Worm (Caenorhabditis elegans) whole organism, L3 larva: ENCODE results near the gene taf-12.

Experiments used
- R02D3.7 ChIP-seq: fragments of 150-350 bp; optimal IDR thresholded peaks from 2 replicates; lab custom pipeline; 2014; ENCODE audit warnings: missing biosample characterization, missing genetic modification characterization
- ZK546.5 ChIP-seq: sonication (generic microtip); optimal IDR thresholded peaks from 2 replicates; lab custom pipeline; 2017; ENCODE audit warnings: missing biosample characterization, missing genetic modification characterization
- aly-2 ChIP-seq: fragments of 150-350 bp; optimal IDR thresholded peaks from 2 replicates; lab custom pipeline; 2014; ENCODE audit warnings: missing biosample characterization, missing genetic modification characterization
- ceh-16 ChIP-seq: sonication (generic microtip); optimal IDR thresholded peaks from 2 replicates; lab custom pipeline; 2017; ENCODE audit warnings: missing biosample characterization, missing genetic modification characterization
- ceh-28 ChIP-seq: fragments of 150-350 bp; optimal IDR thresholded peaks from 2 replicates; lab custom pipeline; 2014; ENCODE audit warnings: missing biosample characterization, missing genetic modification reagents, missing genetic modification characterization
- ceh-82 ChIP-seq: fragments of 150-350 bp; optimal IDR thresholded peaks from 2 replicates; lab custom pipeline; 2014; ENCODE audit warnings: missing biosample characterization, missing genetic modification characterization
- ceh-9 ChIP-seq: sonication (generic microtip); optimal IDR thresholded peaks from 2 replicates; lab custom pipeline; 2018; ENCODE audit warnings: missing biosample characterization, missing genetic modification characterization
- daf-12 ChIP-seq: fragments of 150-350 bp; optimal IDR thresholded peaks from 2 replicates; lab custom pipeline; 2014; ENCODE audit warnings: missing biosample characterization, missing genetic modification reagents, missing genetic modification characterization
- egl-27 ChIP-seq: sonication (generic microtip); optimal IDR thresholded peaks from 4 replicates; lab custom pipeline; 2017; ENCODE audit warnings: missing biosample characterization, missing genetic modification reagents, missing genetic modification characterization
- egl-5 ChIP-seq: fragments of 150-350 bp; optimal IDR thresholded peaks from 2 replicates; lab custom pipeline; 2017; ENCODE audit warnings: missing biosample characterization, missing genetic modification reagents, missing genetic modification characterization, inconsistent platforms
- elt-1 ChIP-seq: fragments of 150-350 bp; optimal IDR thresholded peaks from 2 replicates; lab custom pipeline; 2014; ENCODE audit warnings: missing biosample characterization, missing genetic modification characterization
- elt-2 ChIP-seq: sonication (generic microtip); optimal IDR thresholded peaks from 2 replicates; lab custom pipeline; 2016; ENCODE audit warnings: missing genetic modification reagents, mild to moderate bottlenecking, missing genetic modification characterization, missing compliant biosample characterization
- elt-3 ChIP-seq, 3 experiments: fragments of 150-350 bp in 1 of 3; sonication (generic microtip) in 2 of 3; optimal IDR thresholded peaks; 2 replicates in 2 of 3; 4 replicates in 1 of 3; lab custom pipeline; 2014 to 2017; ENCODE audit warnings: missing biosample characterization in 3 of 3, missing genetic modification characterization in 3 of 3
- fkh-10 ChIP-seq: sonication (generic microtip); optimal IDR thresholded peaks from 2 replicates; lab custom pipeline; 2017; ENCODE audit warnings: missing biosample characterization, missing genetic modification reagents, missing genetic modification characterization
- fkh-2 ChIP-seq: fragments of 150-350 bp; optimal IDR thresholded peaks from 2 replicates; lab custom pipeline; 2014; ENCODE audit warnings: missing biosample characterization, missing genetic modification reagents, missing genetic modification characterization
- fos-1 ChIP-seq: fragments of 150-350 bp; optimal IDR thresholded peaks from 2 replicates; lab custom pipeline; 2014; ENCODE audit warnings: missing biosample characterization, missing genetic modification characterization
- hmg-11 ChIP-seq: sonication (generic microtip); optimal IDR thresholded peaks from 2 replicates; lab custom pipeline; 2016; ENCODE audit warnings: missing genetic modification characterization, missing compliant biosample characterization
- jun-1 ChIP-seq: fragments of 150-350 bp; optimal IDR thresholded peaks from 2 replicates; lab custom pipeline; 2014; ENCODE audit warnings: missing biosample characterization, missing genetic modification reagents, missing genetic modification characterization
- lin-15B ChIP-seq: fragments of 150-350 bp; optimal IDR thresholded peaks from 2 replicates; lab custom pipeline; 2014; ENCODE audit warnings: missing biosample characterization, missing genetic modification characterization
- lin-39 ChIP-seq: fragments of 150-350 bp; optimal IDR thresholded peaks from 2 replicates; lab custom pipeline; 2018; ENCODE audit warnings: missing biosample characterization, missing genetic modification reagents, missing genetic modification characterization
- lsy-12 ChIP-seq: sonication (generic microtip); optimal IDR thresholded peaks from 2 replicates; lab custom pipeline; 2016; ENCODE audit warnings: mild to moderate bottlenecking, missing genetic modification characterization, missing compliant biosample characterization
- mdl-1 ChIP-seq: fragments of 150-350 bp; optimal IDR thresholded peaks from 2 replicates; lab custom pipeline; 2014; ENCODE audit warnings: missing biosample characterization, missing genetic modification characterization
- mml-1 ChIP-seq: fragments of 150-350 bp; sonication (generic microtip); optimal IDR thresholded peaks from 3 replicates; lab custom pipeline; 2014; ENCODE audit warnings: missing biosample characterization, missing genetic modification characterization
- nfya-1 ChIP-seq: sonication (generic microtip); optimal IDR thresholded peaks from 2 replicates; lab custom pipeline; 2017; ENCODE audit warnings: missing genetic modification characterization, mild to moderate bottlenecking, missing compliant biosample characterization, antibody characterized with exemption, moderate library complexity; ENCODE audit not compliant: insufficient read depth
- nhr-11 ChIP-seq: fragments of 150-350 bp; optimal IDR thresholded peaks from 2 replicates; lab custom pipeline; 2014; ENCODE audit warnings: missing biosample characterization, missing genetic modification characterization
- nhr-12 ChIP-seq: fragments of 150-350 bp; optimal IDR thresholded peaks from 2 replicates; lab custom pipeline; 2014; ENCODE audit warnings: missing biosample characterization, missing genetic modification characterization
- nhr-23 ChIP-seq: fragments of 150-350 bp; optimal IDR thresholded peaks from 2 replicates; lab custom pipeline; 2014; ENCODE audit warnings: missing biosample characterization, missing genetic modification reagents, missing genetic modification characterization
- nhr-237 ChIP-seq: fragments of 150-350 bp; optimal IDR thresholded peaks from 2 replicates; lab custom pipeline; 2014; ENCODE audit warnings: missing biosample characterization, missing genetic modification characterization
- nhr-25 ChIP-seq: sonication (generic microtip); optimal IDR thresholded peaks from 2 replicates; lab custom pipeline; 2017; ENCODE audit warnings: missing biosample characterization, missing genetic modification characterization
- nhr-43 ChIP-seq: sonication (generic microtip); optimal IDR thresholded peaks from 2 replicates; lab custom pipeline; 2016; ENCODE audit warnings: mild to moderate bottlenecking, missing genetic modification characterization, missing compliant biosample characterization; ENCODE audit not compliant: poor library complexity, severe bottlenecking
- nhr-67 ChIP-seq: fragments of 150-350 bp; optimal IDR thresholded peaks from 2 replicates; lab custom pipeline; 2014; ENCODE audit warnings: missing biosample characterization, missing genetic modification characterization
- nhr-76 ChIP-seq: fragments of 150-350 bp; sonication (generic microtip); optimal IDR thresholded peaks from 5 replicates; lab custom pipeline; 2014; ENCODE audit warnings: missing biosample characterization, missing genetic modification characterization
- nhr-77 ChIP-seq: fragments of 150-350 bp; optimal IDR thresholded peaks from 2 replicates; lab custom pipeline; 2014; ENCODE audit warnings: missing biosample characterization, missing genetic modification characterization
- pha-4 ChIP-seq: fragments of 150-350 bp; optimal IDR thresholded peaks from 2 replicates; lab custom pipeline; 2014; ENCODE audit warnings: missing biosample characterization, missing genetic modification reagents, missing genetic modification characterization
- pqm-1 ChIP-seq: fragments of 150-350 bp; optimal IDR thresholded peaks from 2 replicates; lab custom pipeline; 2017; ENCODE audit warnings: missing biosample characterization, missing genetic modification characterization, inconsistent platforms
- snpc-4 ChIP-seq: fragments of 150-350 bp; optimal IDR thresholded peaks from 2 replicates; lab custom pipeline; 2014; ENCODE audit warnings: missing biosample characterization, missing genetic modification characterization
- tbx-2 ChIP-seq: sonication (generic microtip); optimal IDR thresholded peaks from 2 replicates; lab custom pipeline; 2016; ENCODE audit warnings: mild to moderate bottlenecking, missing genetic modification characterization, missing compliant biosample characterization
- unc-39 ChIP-seq: sonication (generic microtip); optimal IDR thresholded peaks from 4 replicates; lab custom pipeline; 2017; ENCODE audit warnings: missing biosample characterization, missing genetic modification characterization
- zag-1 ChIP-seq: fragments of 150-350 bp; optimal IDR thresholded peaks from 2 replicates; lab custom pipeline; 2014; ENCODE audit warnings: missing biosample characterization, missing genetic modification characterization
- ztf-11 ChIP-seq: fragments of 150-350 bp; optimal IDR thresholded peaks from 2 replicates; lab custom pipeline; 2014; ENCODE audit warnings: missing biosample characterization, missing genetic modification characterization

taf-12 gene

ce11 chrIII:11848317-11848716, 20.8 kb downstream of the taf-12 start:
- no peak for TF ChIP-seq aly-2 (tag; lab: Kevin White, UChicago)
- TF ChIP-seq egl-27 = no peak
- TF ChIP-seq lsy-12 (tag; lab: Kevin White, UChicago) = no peak
- no peak for TF ChIP-seq zag-1
- TF ChIP-seq jun-1 = no peak
- no peak for TF ChIP-seq nhr-76 (tag; lab: Kevin White, UChicago)
- TF ChIP-seq nhr-43 (tag; lab: Kevin White, UChicago) = no peak
- no peak for TF ChIP-seq nhr-77 (tag; lab: Kevin White, UChicago)
- no peak for TF ChIP-seq snpc-4
- no peak for TF ChIP-seq tbx-2 (tag; lab: Kevin White, UChicago)
- TF ChIP-seq nhr-25 (tag; lab: Kevin White, UChicago) = no peak
- TF ChIP-seq ZK546.5 (tag; lab: Kevin White, UChicago) = no peak
- TF ChIP-seq lin-15B (tag; lab: Kevin White, UChicago) = no peak
- TF ChIP-seq ceh-28 (tag; lab: Kevin White, UChicago) = no peak
- TF ChIP-seq fos-1 = no peak
- TF ChIP-seq nhr-23 (tag; lab: Kevin White, UChicago) = no peak
- TF ChIP-seq nhr-12 (tag; lab: Kevin White, UChicago) = no peak

DNA sequence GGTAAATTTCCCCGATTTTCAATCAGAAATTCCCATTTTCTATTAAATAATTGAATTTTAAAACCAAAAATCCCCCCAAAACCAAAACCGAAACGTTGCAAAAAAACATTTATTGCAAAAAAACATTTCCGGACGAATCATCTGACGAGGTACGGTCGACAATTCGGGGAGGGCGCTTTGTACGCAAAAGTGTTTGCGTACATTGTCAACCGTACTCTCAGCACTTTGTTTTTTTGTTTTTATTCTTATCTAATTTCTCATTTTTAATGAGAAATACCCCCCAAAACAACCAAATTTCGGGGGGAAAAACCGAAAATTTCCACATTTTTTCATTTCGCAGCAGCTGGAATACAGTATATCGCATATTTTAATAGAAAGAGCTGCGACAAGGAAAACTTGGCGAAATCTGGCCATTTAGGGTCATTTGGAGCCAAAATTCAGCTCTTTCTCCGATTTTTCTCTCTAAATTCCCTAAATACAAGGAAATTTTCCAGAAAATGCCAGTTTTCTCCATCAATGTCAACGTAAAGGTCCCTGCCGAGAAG, 21.4 kb downstream of the taf-12 start, which contains the start of gene mif-1:
Gene mif-1, plus strand, starts transcription at position 495 of the 545 bp plus-strand sequence.
- TF ChIP-seq hmg-11 (tag; lab: Kevin White, UChicago) (peak; percentile 33), lsy-12 (tag; lab: Kevin White, UChicago) (no peak), lin-39 (peak; percentile 64), nhr-67 (tag; lab: Kevin White, UChicago) (no peak), elt-2 (tag; lab: Kevin White, UChicago) (peak; percentile 9), nhr-77 (tag; lab: Kevin White, UChicago) (no peak), nfya-1 (tag; lab: Kevin White, UChicago) (peak; percentile 97), pha-4 (peak; percentile 69), egl-5 (peak; percentile 59), ceh-9 (tag; lab: Kevin White, UChicago) (no peak), ceh-16 (no peak), lin-15B (tag; lab: Kevin White, UChicago) (peak; percentile 66)

DNA sequence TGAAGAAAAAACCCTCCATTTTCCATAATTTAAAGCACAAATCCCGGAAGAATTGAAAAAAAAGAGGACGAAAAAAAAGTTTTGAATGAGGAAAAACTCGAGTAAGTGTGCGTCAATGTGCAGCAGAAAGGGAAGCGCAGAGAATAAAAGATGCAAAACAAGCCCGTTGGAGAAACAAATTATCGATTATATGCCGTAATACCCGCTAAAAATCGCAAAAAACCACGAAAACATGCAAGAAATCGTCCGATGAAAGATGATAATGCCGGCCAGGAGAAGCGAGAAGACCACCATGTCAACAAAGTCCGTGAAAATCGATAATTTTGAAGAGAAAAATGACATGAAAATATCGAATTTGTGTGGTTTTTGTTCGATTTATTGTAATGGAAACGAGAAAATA, 22.1 kb downstream of the taf-12 start:
- TF ChIP-seq snpc-4 = no peak
- TF ChIP-seq elt-3 (tag; optimal IDR thresholded peaks at IDR 0.05; lab: Kevin White, UChicago) = no peak
- peak; percentile 61 for TF ChIP-seq ceh-28 (tag; lab: Kevin White, UChicago)
- no peak for TF ChIP-seq elt-2 (tag; lab: Kevin White, UChicago)
- TF ChIP-seq nfya-1 (tag; lab: Kevin White, UChicago) = peak; percentile 45

- no peak for TF ChIP-seq nhr-11 (tag; lab: Kevin White, UChicago)
- TF ChIP-seq zag-1 = no peak
- no peak for TF ChIP-seq daf-12 (tag; lab: Kevin White, UChicago)
- no peak for TF ChIP-seq hmg-11 (tag; lab: Kevin White, UChicago)
- no peak for TF ChIP-seq nfya-1 (tag; lab: Kevin White, UChicago)
- TF ChIP-seq fos-1 = no peak
- no peak for TF ChIP-seq pha-4
- TF ChIP-seq ceh-82 (tag; lab: Kevin White, UChicago) = no peak
- TF ChIP-seq elt-1 (tag; lab: Kevin White, UChicago) = no peak
- TF ChIP-seq nhr-77 (tag; lab: Kevin White, UChicago) = no peak
- TF ChIP-seq ztf-11 = no peak
- no peak for TF ChIP-seq ZK546.5 (tag; lab: Kevin White, UChicago)
These were observed 22.7 kb downstream of the taf-12 start, which contains the start of gene ntl-3 for ce11 chrIII:11846365-11846764. ntl-3 (minus strand) TSS chrIII:11846465.

DNA sequence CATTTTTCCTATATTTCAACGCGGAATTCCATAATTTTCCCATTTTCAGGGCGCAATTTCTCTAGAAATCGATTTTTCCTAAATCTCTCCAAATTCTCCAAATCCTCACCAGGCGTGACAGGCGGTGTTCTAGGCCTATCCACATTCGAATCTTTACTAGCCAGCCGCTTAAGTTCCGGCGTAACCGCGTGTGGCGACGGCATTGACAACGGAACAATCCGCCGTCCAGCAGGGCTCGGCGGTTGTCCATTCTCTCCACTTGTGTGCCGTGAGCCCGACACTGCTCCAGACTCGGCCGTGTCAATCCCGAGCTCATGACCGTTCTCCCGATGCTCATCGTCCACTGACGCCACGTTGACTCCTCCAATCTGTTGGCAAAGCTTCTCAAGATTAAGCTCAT, 26.1 kb downstream of the taf-12 start:
- no peak for TF ChIP-seq mdl-1 (tag; lab: Kevin White, UChicago)
- no peak for TF ChIP-seq nhr-12 (tag; lab: Kevin White, UChicago)
- TF ChIP-seq nhr-77 (tag; lab: Kevin White, UChicago) = no peak
- no peak for TF ChIP-seq nhr-25 (tag; lab: Kevin White, UChicago)
- TF ChIP-seq unc-39 = no peak
- TF ChIP-seq R02D3.7 = no peak
- TF ChIP-seq nhr-76 (tag; lab: Kevin White, UChicago) = no peak
- no peak for TF ChIP-seq mml-1
- TF ChIP-seq nhr-43 (tag; lab: Kevin White, UChicago) = no peak
- TF ChIP-seq fkh-2 = no peak
- TF ChIP-seq fkh-10 (GFP tag; lab: Kevin White, UChicago) = no peak
- no peak for TF ChIP-seq elt-1 (tag; lab: Kevin White, UChicago)
- no peak for TF ChIP-seq lin-15B (tag; lab: Kevin White, UChicago)
- no peak for TF ChIP-seq nhr-237 (tag; lab: Kevin White, UChicago)
- no peak for TF ChIP-seq ztf-11
- no peak for TF ChIP-seq nhr-23 (tag; lab: Kevin White, UChicago)
- TF ChIP-seq pqm-1 (tag; lab: Kevin White, UChicago) = no peak
